Worm (Caenorhabditis elegans) whole organism, young adult: Measurements from ENCODE around the gene F54B3.1.

Experiments used
- B0019.2 ChIP-seq: fragments of 200-800 bp; sonication (Bioruptor generic); conservative IDR thresholded peaks from 2 replicates; pipeline ENCODE4 v1.3.6; 2022; ENCODE audit warnings: missing genetic modification reagents, missing genetic modification characterization, missing compliant biosample characterization
- B0035.1 ChIP-seq: sonication (generic microtip); optimal IDR thresholded peaks from 2 replicates; lab custom pipeline; 2016; ENCODE audit warnings: missing genetic modification characterization, mild to moderate bottlenecking, missing compliant biosample characterization, missing genotype, missing genetic modification reagents
- F23B12.7 ChIP-seq: sonication (generic microtip); optimal IDR thresholded peaks from 2 replicates; lab custom pipeline; 2017; ENCODE audit warnings: missing genetic modification characterization, mild to moderate bottlenecking, missing compliant biosample characterization, antibody characterized with exemption, moderate library complexity; ENCODE audit not compliant: insufficient read depth
- F57C9.4 ChIP-seq: sonication (generic microtip); optimal IDR thresholded peaks from 2 replicates; lab custom pipeline; 2017; ENCODE audit warnings: mild to moderate bottlenecking, missing genetic modification characterization, missing compliant biosample characterization
- T26A5.8 ChIP-seq: sonication (generic microtip); optimal IDR thresholded peaks from 2 replicates; lab custom pipeline; 2016; ENCODE audit warnings: missing genetic modification characterization, missing compliant biosample characterization
- Y53F4B.3 ChIP-seq: fragments of 200-800 bp; sonication (Bioruptor generic); IDR thresholded peaks from 2 replicates; pipeline ENCODE4 v1.3.6; 2022; ENCODE audit warnings: missing genetic modification reagents, missing genetic modification characterization, missing compliant biosample characterization
- Y53G8AR.9 ChIP-seq: fragments of 200-800 bp; sonication (Bioruptor generic); conservative IDR thresholded peaks from 2 replicates; pipeline ENCODE4 v1.3.6; 2022; ENCODE audit warnings: missing genetic modification reagents, missing genetic modification characterization, missing compliant biosample characterization
- Y67H2A.10 ChIP-seq: fragments of 200-800 bp; sonication (Bioruptor generic); conservative IDR thresholded peaks from 2 replicates; pipeline ENCODE4 v1.3.6; 2022; ENCODE audit warnings: missing genetic modification reagents, missing genetic modification characterization, missing compliant biosample characterization
- Y95B8A.8 ChIP-seq: fragments of 200-800 bp; sonication (Bioruptor generic); IDR thresholded peaks from 2 replicates; pipeline ENCODE4 v1.3.6; 2022; ENCODE audit warnings: missing genetic modification reagents, missing genetic modification characterization, missing compliant biosample characterization
- ZK185.1 ChIP-seq: sonication (generic microtip); optimal IDR thresholded peaks from 2 replicates; lab custom pipeline; 2016; ENCODE audit warnings: mild to moderate bottlenecking, missing genetic modification characterization, missing compliant biosample characterization; ENCODE audit not compliant: poor library complexity, severe bottlenecking
- akir-1 ChIP-seq: fragments of 200-800 bp; sonication (Bioruptor generic); optimal IDR thresholded peaks from 2 replicates; lab custom pipeline; 2018; ENCODE audit warnings: mild to moderate bottlenecking, missing genetic modification characterization, moderate library complexity, missing compliant biosample characterization
- aptf-2 ChIP-seq: fragments of 200-800 bp; sonication (Bioruptor generic); conservative IDR thresholded peaks from 2 replicates; pipeline ENCODE4 v1.3.6; 2022; ENCODE audit warnings: missing genetic modification reagents, missing genetic modification characterization, missing compliant biosample characterization
- ccch-3 ChIP-seq: fragments of 200-800 bp; sonication (Bioruptor generic); optimal IDR thresholded peaks from 2 replicates; lab custom pipeline; 2018; ENCODE audit warnings: mild to moderate bottlenecking, missing genetic modification characterization, missing compliant biosample characterization
- cebp-1 ChIP-seq, 2 experiments: fragments of 200-800 bp in 1 of 2; sonication (Bioruptor generic) in 1 of 2; sonication (generic microtip) in 1 of 2; IDR thresholded peaks in 1 of 2; optimal IDR thresholded peaks in 1 of 2; 2 replicates each; pipeline versions ENCODE4 v1.3.6 to Lab custom; 2017 to 2022; ENCODE audit warnings: missing compliant biosample characterization in 2 of 2, missing genetic modification characterization in 2 of 2, mild to moderate bottlenecking in 1 of 2, missing genetic modification reagents in 1 of 2, moderate library complexity in 1 of 2
- dox-1 ChIP-seq: fragments of 200-800 bp; sonication (Bioruptor generic); IDR thresholded peaks from 2 replicates; pipeline ENCODE4 v1.3.6; 2022; ENCODE audit warnings: missing genetic modification reagents, missing genetic modification characterization, missing compliant biosample characterization
- dpff-1 ChIP-seq: sonication (generic microtip); optimal IDR thresholded peaks from 2 replicates; lab custom pipeline; 2017; ENCODE audit warnings: mild to moderate bottlenecking, missing genetic modification characterization, missing compliant biosample characterization
- dpl-1 ChIP-seq: fragments of 150-350 bp; optimal IDR thresholded peaks from 2 replicates; lab custom pipeline; 2014; ENCODE audit warnings: missing biosample characterization, missing genetic modification reagents, missing genetic modification characterization
- egl-18 ChIP-seq: fragments of 200-800 bp; sonication (Bioruptor generic); IDR thresholded peaks from 2 replicates; pipeline ENCODE4 v1.3.6; 2022; ENCODE audit warnings: missing genetic modification reagents, missing genetic modification characterization, missing compliant biosample characterization
- egl-44 ChIP-seq: fragments of 200-800 bp; sonication (Bioruptor generic); IDR thresholded peaks from 2 replicates; pipeline ENCODE4 v1.3.6; 2022; ENCODE audit warnings: missing genetic modification reagents, missing genetic modification characterization, missing compliant biosample characterization
- hlh-12 ChIP-seq: sonication (generic microtip); optimal IDR thresholded peaks from 2 replicates; lab custom pipeline; 2016; ENCODE audit warnings: missing genetic modification characterization, missing compliant biosample characterization
- hrde-1 ChIP-seq: sonication (generic microtip); optimal IDR thresholded peaks from 2 replicates; lab custom pipeline; 2016; ENCODE audit warnings: missing genetic modification characterization, mild to moderate bottlenecking, missing compliant biosample characterization, moderate library complexity, missing genotype, missing genetic modification reagents, borderline replicate concordance
- hsf-1 ChIP-seq: fragments of 200-800 bp; sonication (Bioruptor generic); IDR thresholded peaks from 2 replicates; pipeline ENCODE4 v1.3.6; 2022; ENCODE audit warnings: missing genetic modification reagents, missing genetic modification characterization, missing compliant biosample characterization
- let-607 ChIP-seq, 2 experiments: fragments of 200-800 bp in 1 of 2; sonication (Bioruptor generic) in 1 of 2; sonication (generic microtip) in 1 of 2; optimal IDR thresholded peaks; 2 replicates each; lab custom pipeline; 2016 to 2018; ENCODE audit warnings: mild to moderate bottlenecking in 2 of 2, missing compliant biosample characterization in 2 of 2, missing genetic modification characterization in 2 of 2, moderate library complexity in 2 of 2, missing genotype in 1 of 2
- lin-54 ChIP-seq: fragments of 200-800 bp; sonication (Bioruptor generic); optimal IDR thresholded peaks from 2 replicates; lab custom pipeline; 2018; ENCODE audit warnings: mild to moderate bottlenecking, missing genetic modification characterization, missing compliant biosample characterization
- madf-6 ChIP-seq: fragments of 200-800 bp; sonication (Bioruptor generic); IDR thresholded peaks from 2 replicates; pipeline ENCODE4 v1.3.6; 2022; ENCODE audit warnings: missing genetic modification reagents, missing genetic modification characterization, missing compliant biosample characterization
- mes-4 ChIP-seq: sonication (generic microtip); optimal IDR thresholded peaks from 2 replicates; lab custom pipeline; 2016; ENCODE audit warnings: missing genotype, missing genetic modification characterization, missing compliant biosample characterization
- mxl-1 ChIP-seq: sonication (generic microtip); optimal IDR thresholded peaks from 2 replicates; lab custom pipeline; 2016; ENCODE audit warnings: missing genetic modification characterization, missing compliant biosample characterization
- nfya-1 ChIP-seq: sonication (generic microtip); optimal IDR thresholded peaks from 2 replicates; lab custom pipeline; 2017; ENCODE audit warnings: antibody characterized with exemption, missing compliant biosample characterization, missing genetic modification characterization, borderline replicate concordance; ENCODE audit not compliant: insufficient read depth
- nhr-27 ChIP-seq: fragments of 200-800 bp; sonication (Bioruptor generic); optimal IDR thresholded peaks from 2 replicates; lab custom pipeline; 2018; ENCODE audit warnings: mild to moderate bottlenecking, missing genetic modification characterization, moderate library complexity, missing compliant biosample characterization
- nhr-80 ChIP-seq: sonication (generic microtip); optimal IDR thresholded peaks from 2 replicates; lab custom pipeline; 2016; ENCODE audit warnings: missing genetic modification characterization, missing compliant biosample characterization
- rpc-1 ChIP-seq, 2 experiments: fragments of 150-350 bp in 1 of 2; sonication (generic microtip) in 1 of 2; optimal IDR thresholded peaks; 2 replicates each; lab custom pipeline; 2014 to 2018; ENCODE audit warnings: missing biosample characterization in 1 of 2, missing genetic modification characterization in 1 of 2, missing genetic modification reagents in 1 of 2, missing genotype in 1 of 2
- sdz-38 ChIP-seq: sonication (generic microtip); optimal IDR thresholded peaks from 2 replicates; lab custom pipeline; 2016; ENCODE audit warnings: missing genotype, missing genetic modification characterization, missing compliant biosample characterization
- somi-1 ChIP-seq: fragments of 200-800 bp; sonication (Bioruptor generic); optimal IDR thresholded peaks from 2 replicates; lab custom pipeline; 2018; ENCODE audit warnings: mild to moderate bottlenecking, missing genetic modification characterization, missing compliant biosample characterization
- sptf-2 ChIP-seq: fragments of 200-800 bp; sonication (Bioruptor generic); optimal IDR thresholded peaks from 2 replicates; lab custom pipeline; 2018; ENCODE audit warnings: mild to moderate bottlenecking, missing genetic modification characterization, missing compliant biosample characterization
- tbp1 ChIP-seq: fragments of 200-800 bp; sonication (Bioruptor generic); optimal IDR thresholded peaks from 2 replicates; lab custom pipeline; 2018; ENCODE audit warnings: mild to moderate bottlenecking, missing genetic modification characterization, missing compliant biosample characterization
- xnd-1 ChIP-seq: sonication (generic microtip); optimal IDR thresholded peaks from 2 replicates; lab custom pipeline; 2016; ENCODE audit warnings: missing genotype, missing genetic modification reagents, missing genetic modification characterization, missing compliant biosample characterization
- zfh-2 ChIP-seq: fragments of 200-800 bp; sonication (Bioruptor generic); conservative IDR thresholded peaks from 2 replicates; pipeline ENCODE4 v1.3.6; 2022; ENCODE audit warnings: missing genetic modification reagents, missing genetic modification characterization, missing compliant biosample characterization
- ztf-25 ChIP-seq: fragments of 200-800 bp; sonication (Bioruptor generic); IDR thresholded peaks from 2 replicates; pipeline ENCODE4 v1.3.6; 2022; ENCODE audit warnings: missing genetic modification reagents, missing genetic modification characterization, missing compliant biosample characterization
- ztf-6 ChIP-seq: fragments of 200-800 bp; sonication (Bioruptor generic); IDR thresholded peaks from 2 replicates; pipeline ENCODE4 v1.3.6; 2022; ENCODE audit warnings: missing genetic modification reagents, missing genetic modification characterization, missing compliant biosample characterization

F54B3.1 gene

DNA sequence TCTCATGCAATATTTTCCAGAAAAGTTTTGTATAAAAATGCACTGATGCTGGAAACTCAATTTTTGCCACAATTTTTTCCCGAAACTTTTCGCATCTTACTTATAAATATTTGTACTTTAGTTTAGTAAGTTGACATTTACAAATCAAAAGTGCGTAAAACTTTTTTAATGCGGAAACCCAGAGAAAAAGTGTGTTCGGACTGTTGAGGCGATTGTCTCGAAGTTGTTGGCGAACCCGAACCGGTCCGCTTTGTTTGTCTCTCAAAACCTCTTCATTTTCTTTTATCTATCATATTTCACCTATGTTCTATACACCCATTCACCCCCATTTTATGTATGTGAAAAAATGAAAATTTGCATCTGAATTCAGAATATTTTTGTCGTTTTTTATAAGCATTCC, 30.4 kb upstream of the F54B3.1 start:
- TF ChIP-seq egl-44 (GFP tag; lab: Robert Waterston, UW) (no peak), nfya-1 (tag; lab: Kevin White, UChicago) (no peak), ccch-3 (no peak), mes-4 (tag; lab: Kevin White, UChicago) (no peak), dpff-1 (tag; lab: Kevin White, UChicago) (no peak), somi-1 (GFP tag; lab: Kevin White, UChicago) (no peak), sptf-2 (GFP tag; lab: Kevin White, UChicago) (no peak), ZK185.1 (tag; lab: Kevin White, UChicago) (no peak), F23B12.7 (tag; lab: Kevin White, UChicago) (no peak), hlh-12 (tag; lab: Kevin White, UChicago) (no peak), dpl-1 (GFP tag; lab: Kevin White, UChicago) (no peak), Y53G8AR.9 (GFP tag; lab: Robert Waterston, UW) (no peak)

DNA sequence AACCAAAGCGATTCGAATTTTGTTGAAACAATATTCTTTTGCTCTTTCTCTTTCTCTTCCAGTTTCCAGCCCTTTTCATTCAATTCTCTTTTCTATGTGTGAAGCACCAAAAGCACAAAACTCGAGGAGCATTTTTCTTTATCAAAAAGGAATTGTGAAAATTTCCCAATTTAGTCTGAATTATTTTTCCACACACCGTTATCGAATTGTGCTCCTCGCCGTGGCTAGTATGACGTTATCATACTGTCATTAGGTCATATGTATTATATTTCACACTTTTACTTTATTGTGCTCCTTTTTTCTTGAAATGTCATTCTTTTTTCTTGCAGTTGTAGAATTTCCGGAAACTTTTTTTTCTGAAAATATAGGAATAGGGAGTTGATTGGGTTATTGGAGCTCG, 29.4 kb upstream of the F54B3.1 start:
- TF ChIP-seq nhr-80 (peak; percentile 86), dox-1 (GFP tag; lab: Robert Waterston, UW) (peak; percentile 37; the same call in 1 of the 2 replicates), akir-1 (GFP tag; lab: Kevin White, UChicago) (no peak)

DNA sequence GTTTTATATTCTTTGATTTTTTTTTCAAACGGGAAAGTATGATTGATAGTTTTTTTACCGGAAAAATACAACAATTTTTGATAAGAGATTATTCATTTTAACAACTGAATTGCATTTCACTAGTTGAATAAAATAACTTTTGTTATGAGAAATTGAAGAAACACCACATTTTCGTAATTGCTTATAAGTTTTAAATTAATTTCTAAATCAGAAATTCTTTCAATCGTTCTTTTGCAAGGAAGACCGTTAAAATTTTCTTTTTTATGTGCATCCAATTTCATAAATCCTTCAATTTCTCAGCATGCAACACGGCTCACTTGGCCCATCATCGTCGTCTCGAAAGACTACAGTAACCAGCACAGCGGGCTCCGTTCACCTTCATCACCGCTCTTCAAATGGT, 28.5 kb upstream of the F54B3.1 start, which contains the start of gene plc-3:
TSS of gene plc-3 (plus strand) at position 301 of the 400 bp plus-strand sequence.
- no peak for TF ChIP-seq hsf-1 (GFP tag; lab: Robert Waterston, UW)
- no peak for TF ChIP-seq B0019.2
- no peak for TF ChIP-seq Y67H2A.10
- TF ChIP-seq Y53F4B.3: no peak
- TF ChIP-seq let-607 (tag; optimal IDR thresholded peaks at IDR 0.05; lab: Kevin White, UChicago): no peak
- no peak for TF ChIP-seq sdz-38 (tag; lab: Kevin White, UChicago)
- TF ChIP-seq hrde-1 (tag; lab: Kevin White, UChicago): no peak
- no peak for TF ChIP-seq sptf-2 (GFP tag; lab: Kevin White, UChicago)
- no peak for TF ChIP-seq madf-6 (GFP tag; lab: Robert Waterston, UW)
- TF ChIP-seq ZK185.1 (tag; lab: Kevin White, UChicago): no peak

DNA sequence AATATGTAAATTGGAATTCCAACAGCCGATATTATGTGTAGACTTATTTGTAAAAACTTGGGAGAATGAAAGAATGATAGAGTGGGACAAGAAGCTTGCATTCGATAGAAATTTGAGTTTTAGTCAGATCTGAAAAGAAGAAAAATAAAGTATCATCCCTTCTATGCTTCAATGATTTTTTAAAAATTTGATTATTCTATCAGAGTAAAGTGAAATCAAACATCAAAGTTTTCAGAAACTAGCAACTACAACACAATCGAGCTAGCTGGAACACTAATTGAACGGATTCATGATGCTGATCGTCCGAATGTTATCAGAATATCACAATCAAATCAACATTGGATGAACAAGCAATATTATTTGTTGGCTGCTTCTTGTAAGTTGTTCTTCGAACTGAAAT, 24.0 kb upstream of the F54B3.1 start, which contains the start of gene srh-135:
TSS of gene srh-135 (minus strand) at position 101 of the 400 bp plus-strand sequence.
- TF ChIP-seq egl-18 (GFP tag; lab: Robert Waterston, UW) (no peak), Y67H2A.10 (no peak), ztf-25 (GFP tag; lab: Robert Waterston, UW) (no peak), zfh-2 (GFP tag; lab: Robert Waterston, UW) (no peak), B0035.1 (tag; lab: Kevin White, UChicago) (no peak), Y53F4B.3 (no peak), nhr-80 (no peak)

DNA sequence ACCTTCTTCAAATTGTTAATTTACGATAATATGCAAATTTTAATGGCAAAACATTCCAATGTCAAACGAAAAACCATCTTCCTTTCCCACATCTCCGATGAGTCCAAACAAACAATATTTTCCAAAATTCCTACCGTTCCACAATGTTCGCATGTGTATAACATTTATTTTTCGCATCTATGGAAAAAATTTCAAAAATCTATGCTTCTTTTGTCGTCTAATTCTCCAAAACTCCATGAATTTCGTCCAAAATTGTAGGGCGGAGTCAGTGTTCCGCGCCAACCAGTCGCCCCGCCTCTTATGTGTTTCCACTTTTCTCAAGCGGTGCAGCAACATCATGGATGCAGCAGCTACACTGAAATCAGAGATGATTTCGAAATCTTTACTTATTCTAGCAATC, 20.1 kb upstream of the F54B3.1 start, which contains the start of gene T01E8.8:
TSS of gene T01E8.8 (plus strand) at position 301 of the 400 bp plus-strand sequence.
- TF ChIP-seq nhr-27 (tag; lab: Kevin White, UChicago): no peak
- TF ChIP-seq B0035.1 (tag; lab: Kevin White, UChicago): no peak
- no peak for TF ChIP-seq mxl-1 (tag; lab: Kevin White, UChicago)
- no peak for TF ChIP-seq lin-54 (GFP tag; lab: Kevin White, UChicago)
- no peak for TF ChIP-seq cebp-1 (GFP tag; IDR thresholded peaks at IDR 0.05; lab: Robert Waterston, UW)
- no peak for TF ChIP-seq cebp-1 (tag; optimal IDR thresholded peaks at IDR 0.05; lab: Kevin White, UChicago)
- TF ChIP-seq Y95B8A.8: no peak
- TF ChIP-seq tbp1 (GFP tag; lab: Kevin White, UChicago): no peak
- no peak for TF ChIP-seq nhr-80
- no peak for TF ChIP-seq aptf-2 (GFP tag; lab: Robert Waterston, UW)
- no peak for TF ChIP-seq F23B12.7 (tag; lab: Kevin White, UChicago)
- no peak for TF ChIP-seq F57C9.4 (tag; lab: Kevin White, UChicago)
- TF ChIP-seq ztf-6 (GFP tag; lab: Robert Waterston, UW): no peak
- no peak for TF ChIP-seq rpc-1 (optimal IDR thresholded peaks at IDR 0.05; lab: Kevin White, UChicago)
- no peak for TF ChIP-seq rpc-1 (tag; optimal IDR thresholded peaks at IDR 0.05; lab: Kevin White, UChicago)
- no peak for TF ChIP-seq T26A5.8 (tag; lab: Kevin White, UChicago)
- no peak for TF ChIP-seq xnd-1 (tag; lab: Kevin White, UChicago)
- TF ChIP-seq Y53G8AR.9 (GFP tag; lab: Robert Waterston, UW): no peak
